Fruit fly (Drosophila melanogaster) whole organism, embryonic: ENCODE results near the gene CG13024.

Experiments
- CG11560 ChIP-seq: fragments of 200-800 bp; sonication (Bioruptor generic); IDR thresholded peaks from 3 replicates; pipeline ENCODE4 v1.3.6; 2022; ENCODE audit warnings: missing biosample characterization, missing genetic modification characterization
- CG13123 ChIP-seq: fragments of 200-800 bp; sonication (Bioruptor generic); optimal IDR thresholded peaks from 2 replicates; lab custom pipeline; 2016; ENCODE audit warnings: missing biosample characterization, missing genetic modification characterization
- CG14965 ChIP-seq: fragments of 200-800 bp; sonication (Bioruptor generic); optimal IDR thresholded peaks from 2 replicates; lab custom pipeline; 2016; ENCODE audit warnings: missing biosample characterization, missing genetic modification characterization, borderline replicate concordance
- CG1647 ChIP-seq: fragments of 200-800 bp; sonication (Bioruptor generic); optimal IDR thresholded peaks from 3 replicates; lab custom pipeline; 2016; ENCODE audit warnings: missing biosample characterization, missing genetic modification characterization
- CG16779 ChIP-seq: fragments of 200-800 bp; sonication (Bioruptor generic); IDR thresholded peaks from 2 replicates; pipeline ENCODE4 v1.3.6; 2022; ENCODE audit warnings: missing biosample characterization, missing genetic modification characterization
- CG16813 ChIP-seq: fragments of 200-800 bp; sonication (Bioruptor generic); IDR thresholded peaks from 3 replicates; pipeline ENCODE4 v1.3.6; 2022; ENCODE audit warnings: missing biosample characterization, missing genetic modification characterization; ENCODE audit not compliant: partially characterized antibody
- CG17359 ChIP-seq: fragments of 200-800 bp; sonication (Bioruptor generic); optimal IDR thresholded peaks from 3 replicates; lab custom pipeline; 2018; ENCODE audit warnings: missing biosample characterization, mild to moderate bottlenecking, missing genetic modification characterization, moderate library complexity
- CG17385 ChIP-seq: fragments of 200-800 bp; sonication (Bioruptor generic); optimal IDR thresholded peaks from 3 replicates; lab custom pipeline; 2018; ENCODE audit warnings: missing biosample characterization, mild to moderate bottlenecking, missing genetic modification characterization
- CG1832 ChIP-seq: fragments of 200-800 bp; sonication (Bioruptor generic); optimal IDR thresholded peaks from 2 replicates; lab custom pipeline; 2017; ENCODE audit warnings: missing biosample characterization, mild to moderate bottlenecking, missing genetic modification characterization, inconsistent platforms
- CG18476 ChIP-seq: fragments of 200-800 bp; sonication (Bioruptor generic); optimal IDR thresholded peaks from 2 replicates; lab custom pipeline; 2016; ENCODE audit warnings: missing biosample characterization, mild to moderate bottlenecking, missing genetic modification characterization
- CG3163 ChIP-seq: fragments of 200-800 bp; sonication (Bioruptor generic); optimal IDR thresholded peaks from 3 replicates; lab custom pipeline; 2016; ENCODE audit warnings: missing biosample characterization, missing genetic modification characterization
- CG33213 ChIP-seq: fragments of 200-800 bp; sonication (Bioruptor generic); optimal IDR thresholded peaks from 3 replicates; lab custom pipeline; 2016; ENCODE audit warnings: missing biosample characterization, missing genetic modification characterization
- CG34422 ChIP-seq: fragments of 200-800 bp; sonication (Bioruptor generic); IDR thresholded peaks from 3 replicates; pipeline ENCODE4 v1.3.6; 2022; ENCODE audit warnings: missing biosample characterization, missing genetic modification characterization
- CG4730 ChIP-seq: fragments of 200-800 bp; sonication (Bioruptor generic); IDR thresholded peaks from 2 replicates; pipeline ENCODE4 v1.3.6; 2022; ENCODE audit warnings: missing biosample characterization, missing genetic modification characterization
- CG6175 ChIP-seq: fragments of 200-800 bp; sonication (Bioruptor generic); IDR thresholded peaks from 3 replicates; pipeline ENCODE4 v1.3.6; 2022; ENCODE audit warnings: missing biosample characterization, missing genetic modification characterization
- CG9437 ChIP-seq: fragments of 200-800 bp; sonication (Bioruptor generic); optimal IDR thresholded peaks from 2 replicates; lab custom pipeline; 2018; ENCODE audit warnings: missing biosample characterization, mild to moderate bottlenecking, missing genetic modification characterization
- D19B ChIP-seq: fragments of 200-800 bp; sonication (Bioruptor generic); optimal IDR thresholded peaks from 2 replicates; lab custom pipeline; 2017; ENCODE audit warnings: missing biosample characterization, mild to moderate bottlenecking, missing genetic modification characterization
- Dek ChIP-seq: fragments of 200-800 bp; sonication (Bioruptor generic); optimal IDR thresholded peaks from 3 replicates; lab custom pipeline; 2019; ENCODE audit warnings: missing biosample characterization, mild to moderate bottlenecking, missing genetic modification characterization, moderate library complexity
- Ets65A ChIP-seq: fragments of 200-800 bp; sonication (Bioruptor generic); peaks from one replicate; lab custom pipeline; 2016; ENCODE audit warnings: missing biosample characterization, missing genetic modification characterization
- HmgD ChIP-seq: fragments of 200-800 bp; sonication (Bioruptor generic); optimal IDR thresholded peaks from 3 replicates; lab custom pipeline; 2016; ENCODE audit warnings: missing biosample characterization, missing genetic modification characterization
- Med ChIP-seq: fragments of 200-800 bp; sonication (Bioruptor generic); peaks from one replicate; lab custom pipeline; 2016; ENCODE audit warnings: missing biosample characterization, missing genetic modification characterization, mild to moderate bottlenecking, inconsistent platforms, moderate library complexity
- Pdp1 ChIP-seq, 2 experiments: fragments of 200-800 bp; sonication (Bioruptor generic); optimal IDR thresholded peaks; 3 replicates each; lab custom pipeline; 2016; ENCODE audit warnings: missing biosample characterization in 2 of 2, missing genetic modification characterization in 2 of 2, mild to moderate bottlenecking in 1 of 2, moderate library complexity in 1 of 2
- Ravus ChIP-seq: fragments of 200-800 bp; sonication (Bioruptor generic); IDR thresholded peaks from 2 replicates; pipeline ENCODE4 v1.3.6; 2022; ENCODE audit warnings: missing biosample characterization, missing genetic modification characterization
- Usf ChIP-seq: fragments of 200-800 bp; sonication (Bioruptor generic); optimal IDR thresholded peaks from 2 replicates; lab custom pipeline; 2017; ENCODE audit warnings: missing genotype, missing biosample characterization, missing genetic modification characterization
- Xrp1 ChIP-seq: fragments of 200-800 bp; sonication (Bioruptor generic); IDR thresholded peaks from 2 replicates; pipeline ENCODE4 v1.3.6; 2022; ENCODE audit warnings: missing biosample characterization, missing genetic modification characterization
- bowl ChIP-seq: fragments of 200-800 bp; sonication (Bioruptor generic); IDR thresholded peaks from 2 replicates; pipeline ENCODE4 v1.3.6; 2022; ENCODE audit warnings: missing biosample characterization, missing genetic modification characterization
- btn ChIP-seq: fragments of 200-800 bp; sonication (Bioruptor generic); optimal IDR thresholded peaks from 2 replicates; lab custom pipeline; 2016; ENCODE audit warnings: missing biosample characterization, missing genetic modification characterization
- cwo ChIP-seq: fragments of 200-800 bp; sonication (Bioruptor generic); optimal IDR thresholded peaks from 3 replicates; lab custom pipeline; 2017; ENCODE audit warnings: missing biosample characterization, missing genetic modification characterization, mild to moderate bottlenecking, moderate library complexity, missing genetic modification reagents
- dati ChIP-seq: fragments of 200-800 bp; sonication (Bioruptor generic); IDR thresholded peaks from 2 replicates; pipeline ENCODE4 v1.3.6; 2022; ENCODE audit warnings: missing biosample characterization, missing genetic modification characterization
- eve ChIP-seq, 2 experiments: fragments of >200 bp; optimal IDR thresholded peaks; 2 replicates each; lab custom pipeline; 2017; ENCODE audit warnings: missing biosample characterization in 2 of 2, missing genetic modification characterization in 2 of 2
- fd96Cb ChIP-seq: fragments of 200-800 bp; sonication (Bioruptor generic); optimal IDR thresholded peaks from 2 replicates; lab custom pipeline; 2018; ENCODE audit warnings: missing biosample characterization, mild to moderate bottlenecking, missing genetic modification characterization, moderate library complexity
- gcm ChIP-seq: fragments of 200-800 bp; sonication (Bioruptor generic); optimal IDR thresholded peaks from 2 replicates; lab custom pipeline; 2019; ENCODE audit warnings: missing biosample characterization, mild to moderate bottlenecking, missing genetic modification characterization, moderate library complexity
- hkb ChIP-seq, 2 experiments: fragments of 200-800 bp in 1 of 2; fragments of >200 bp in 1 of 2; sonication (Bioruptor generic) in 1 of 2; IDR thresholded peaks in 1 of 2; optimal IDR thresholded peaks in 1 of 2; 2 replicates each; pipeline versions ENCODE4 v1.3.6 to Lab custom; 2017 to 2022; ENCODE audit warnings: missing biosample characterization in 1 of 2, missing genetic modification characterization in 1 of 2
- kni ChIP-seq: fragments of 200-800 bp; sonication (Bioruptor generic); optimal IDR thresholded peaks from 3 replicates; lab custom pipeline; 2017; ENCODE audit warnings: mild to moderate bottlenecking, missing biosample characterization, missing genetic modification reagents, missing genetic modification characterization
- lov ChIP-seq, 2 experiments: fragments of 200-800 bp in 1 of 2; fragments of >200 bp in 1 of 2; sonication (Bioruptor generic) in 1 of 2; IDR thresholded peaks in 1 of 2; optimal IDR thresholded peaks in 1 of 2; 2 replicates in 1 of 2; 3 replicates in 1 of 2; pipeline versions ENCODE4 v1.3.6 to Lab custom; 2017 to 2022; ENCODE audit warnings: missing biosample characterization in 1 of 2, missing genetic modification characterization in 1 of 2
- nom ChIP-seq: fragments of 200-800 bp; sonication (Bioruptor generic); optimal IDR thresholded peaks from 2 replicates; lab custom pipeline; 2017; ENCODE audit warnings: missing biosample characterization, missing genetic modification characterization, mild to moderate bottlenecking, moderate library complexity, missing genetic modification reagents
- p53 ChIP-seq: fragments of 200-800 bp; sonication (Bioruptor generic); optimal IDR thresholded peaks from 2 replicates; lab custom pipeline; 2016; ENCODE audit warnings: missing biosample characterization, missing genetic modification characterization
- sim ChIP-seq: fragments of 200-800 bp; sonication (Bioruptor generic); IDR thresholded peaks from 2 replicates; pipeline ENCODE4 v1.3.6; 2022; ENCODE audit warnings: missing biosample characterization, missing genetic modification characterization
- sr ChIP-seq: fragments of 200-800 bp; sonication (Bioruptor generic); IDR thresholded peaks from 3 replicates; pipeline ENCODE4 v1.3.6; 2022; ENCODE audit warnings: missing biosample characterization, missing genetic modification characterization
- stc ChIP-seq: fragments of 200-800 bp; sonication (Bioruptor generic); IDR thresholded peaks from 2 replicates; pipeline ENCODE4 v1.3.6; 2022; ENCODE audit warnings: missing biosample characterization, missing genetic modification characterization
- sug ChIP-seq: fragments of 200-800 bp; optimal IDR thresholded peaks from 2 replicates; lab custom pipeline; 2019; ENCODE audit warnings: missing biosample characterization, mild to moderate bottlenecking, missing genetic modification characterization, moderate library complexity
- toy ChIP-seq: fragments of 200-800 bp; sonication (Bioruptor generic); IDR thresholded peaks from 2 replicates; pipeline ENCODE4 v1.3.6; 2022; ENCODE audit warnings: missing biosample characterization, missing genetic modification characterization
- tx ChIP-seq: fragments of 200-800 bp; sonication (Bioruptor generic); optimal IDR thresholded peaks from 2 replicates; lab custom pipeline; 2016; ENCODE audit warnings: missing biosample characterization, missing genetic modification characterization
- vvl ChIP-seq: fragments of 200-800 bp; sonication (Bioruptor generic); IDR thresholded peaks from 2 replicates; pipeline ENCODE4 v1.3.6; 2022; ENCODE audit warnings: missing biosample characterization, missing genetic modification characterization
- zen ChIP-seq: fragments of 200-800 bp; sonication (Bioruptor generic); optimal IDR thresholded peaks from 3 replicates; lab custom pipeline; 2018; ENCODE audit warnings: missing biosample characterization, mild to moderate bottlenecking, missing genetic modification characterization, moderate library complexity
- zfh2 ChIP-seq: fragments of 200-800 bp; sonication (Bioruptor generic); optimal IDR thresholded peaks from 2 replicates; lab custom pipeline; 2016; ENCODE audit warnings: missing biosample characterization, missing genetic modification characterization

The CG13024 gene

dm6 chr3L:16860322-16860721, 31.4 kb upstream of the CG13024 start, which contains the start of gene CG13029:
Gene CG13029, plus strand, starts transcription at chr3L:16860622.
- TF ChIP-seq CG17359 (tag; lab: Kevin White, UChicago), result no peak
- no peak for TF ChIP-seq btn (GFP tag; lab: Kevin White, UChicago)
- TF ChIP-seq Pdp1 (GFP tag; optimal IDR thresholded peaks at IDR 0.05; lab: Kevin White, UChicago), result peak in 1 of 2 experiments; percentile 5
- no peak for TF ChIP-seq D19B (GFP tag; lab: Kevin White, UChicago)

DNA sequence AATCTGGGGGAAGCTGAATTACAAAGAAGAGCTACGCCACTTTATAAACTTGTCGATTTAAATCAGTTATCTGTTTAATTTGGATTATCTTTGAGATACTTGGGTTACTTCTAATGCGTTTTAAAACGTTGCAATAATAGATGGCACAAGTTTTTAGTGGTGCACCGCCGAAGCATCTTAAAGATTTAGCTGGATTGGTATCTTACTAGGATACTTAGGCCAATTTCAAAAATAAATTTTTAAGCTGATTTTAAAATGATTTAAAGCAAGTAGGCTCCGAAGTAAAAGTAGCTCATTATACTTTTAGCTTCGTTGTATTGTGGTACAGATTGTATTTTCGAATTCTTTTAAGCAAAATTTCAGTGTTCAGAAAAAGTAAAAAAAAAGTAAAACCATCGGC, 29.9 kb upstream of the CG13024 start, which contains the start of gene sinah:
sinah (plus strand) TSS at position 301 of the 400 bp plus-strand sequence.
- TF ChIP-seq Xrp1 (no peak), CG16813 (GFP tag; lab: Robert Waterston, UW) (no peak), tx (GFP tag; lab: Kevin White, UChicago) (no peak), CG18476 (GFP tag; lab: Kevin White, UChicago) (no peak), CG6175 (no peak), fd96Cb (tag; lab: Kevin White, UChicago) (no peak), CG1832 (GFP tag; lab: Kevin White, UChicago) (no peak), Dek (no peak), dati (GFP tag; lab: Robert Waterston, UW) (no peak), HmgD (GFP tag; lab: Kevin White, UChicago) (no peak), zfh2 (no peak), bowl (GFP tag; lab: Robert Waterston, UW) (no peak), zen (tag; lab: Kevin White, UChicago) (no peak)

DNA sequence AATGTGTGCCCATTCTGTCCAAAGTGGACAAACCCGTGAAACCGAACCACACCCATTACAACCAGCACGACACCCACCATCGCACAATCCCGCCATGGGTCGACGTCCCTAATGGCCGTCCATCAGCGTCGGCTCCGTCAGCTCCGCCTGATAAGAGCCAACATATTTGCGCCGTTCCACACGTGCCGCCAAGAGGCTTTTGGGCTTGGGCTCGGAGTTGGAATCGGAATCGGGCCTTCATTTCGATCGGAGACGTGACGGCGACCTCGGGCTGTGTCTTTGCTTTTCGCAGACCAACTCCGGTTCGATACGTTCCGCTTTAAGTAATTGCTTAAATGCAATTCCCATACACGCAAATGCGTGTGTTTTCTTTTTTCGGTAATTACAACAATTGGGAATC, 26.4 kb upstream of the CG13024 start:
- TF ChIP-seq kni (GFP tag; lab: Kevin White, UChicago) (peak; percentile 48), Ravus (no peak), hkb (optimal IDR thresholded peaks at IDR 0.05; lab: Kevin White, UChicago) (no peak), hkb (GFP tag; IDR thresholded peaks at IDR 0.05; lab: Robert Waterston, UW) (no peak), CG11560 (tag; lab: Robert Waterston, UW) (no peak), CG4730 (GFP tag; lab: Robert Waterston, UW) (no peak), Ets65A (peak; percentile 54), cwo (peak; percentile 88), p53 (no peak), sim (no peak), CG34422 (GFP tag; lab: Robert Waterston, UW) (peak; percentile 14; the same call in 1 of the 3 replicates), sr (GFP tag; lab: Robert Waterston, UW) (0 out of 3 replicates have a peak, but pooled peaks have one; percentile 6), CG1647 (GFP tag; lab: Kevin White, UChicago) (no peak), sug (peak; percentile 24), lov (optimal IDR thresholded peaks at IDR 0.05; lab: Kevin White, UChicago) (no peak), lov (GFP tag; IDR thresholded peaks at IDR 0.05; lab: Robert Waterston, UW) (0 out of 3 replicates have a peak, but pooled peaks have one; percentile 39), CG16779 (GFP tag; lab: Robert Waterston, UW) (peak; percentile 47; the same call in 1 of the 2 replicates), CG13123 (no peak)
- TF ChIP-seq, all 482 proteins: peak for 8

dm6 chr3L:16854387-16855033, 25.6 kb upstream of the CG13024 start:
- peak; percentile 40 for TF ChIP-seq Med
- TF ChIP-seq CG3163 (GFP tag; lab: Kevin White, UChicago), result no peak
- TF ChIP-seq CG33213 (GFP tag; lab: Kevin White, UChicago), result no peak
- peak; percentile 57 for TF ChIP-seq gcm (GFP tag; lab: Kevin White, UChicago)
- no peak for TF ChIP-seq CG17385 (GFP tag; lab: Kevin White, UChicago)
- TF ChIP-seq nom (GFP tag; lab: Kevin White, UChicago), result peak; percentile 77
- TF ChIP-seq Ravus, result no peak
- no peak for TF ChIP-seq toy
- TF ChIP-seq CG9437 (GFP tag; lab: Kevin White, UChicago), result peak; percentile 98
- TF ChIP-seq CG14965 (GFP tag; lab: Kevin White, UChicago), result no peak
- no peak for TF ChIP-seq CG6175
- peak; percentile 62; the same call in 1 of the 2 replicates for TF ChIP-seq vvl (GFP tag; lab: Robert Waterston, UW)
- no peak for TF ChIP-seq stc (GFP tag; lab: Robert Waterston, UW)
- TF ChIP-seq eve (GFP tag; optimal IDR thresholded peaks at IDR 0.05; lab: Kevin White, UChicago), result no peak
- no peak for TF ChIP-seq Usf (GFP tag; lab: Kevin White, UChicago)
